Worm (Caenorhabditis elegans) whole organism, late embryonic: Measurements from ENCODE around the gene chil-16.

ENCODE experiments used
- dmd-4 ChIP-seq: sonication (generic microtip); optimal IDR thresholded peaks from 2 replicates; lab custom pipeline; 2016; ENCODE audit warnings: borderline replicate concordance, missing genetic modification characterization, missing compliant biosample characterization
- rnt-1 ChIP-seq: sonication (generic microtip); optimal IDR thresholded peaks from 2 replicates; lab custom pipeline; 2016; ENCODE audit warnings: missing genetic modification characterization, missing compliant biosample characterization

ce11 chrII:9403846-9404245, 37.9 kb downstream of the chil-16 start, which contains the start of gene Y51B9A.5:
- TF ChIP-seq dmd-4 (tag; lab: Kevin White, UChicago) (no peak), rnt-1 (tag; lab: Kevin White, UChicago) (no peak)
